Fruit fly (Drosophila melanogaster) whole organism, embryonic: ENCODE data around the gene ssp3.

Source experiments
- CG10267 ChIP-seq: fragments of 200-800 bp; sonication (Bioruptor generic); optimal IDR thresholded peaks from 2 replicates; lab custom pipeline; 2018; ENCODE audit warnings: missing biosample characterization, mild to moderate bottlenecking, missing genetic modification characterization, moderate library complexity
- CG11504 ChIP-seq: fragments of 200-800 bp; sonication (Bioruptor generic); optimal IDR thresholded peaks from 3 replicates; lab custom pipeline; 2019; ENCODE audit warnings: missing biosample characterization, mild to moderate bottlenecking, missing genetic modification characterization, moderate library complexity
- CG1233 ChIP-seq: fragments of 200-800 bp; sonication (Bioruptor generic); optimal IDR thresholded peaks from 4 replicates; lab custom pipeline; 2018; ENCODE audit warnings: missing biosample characterization, mild to moderate bottlenecking, missing genetic modification characterization
- CG14014 ChIP-seq: fragments of 200-800 bp; sonication (Bioruptor generic); IDR thresholded peaks from 2 replicates; pipeline ENCODE4 v1.3.6; 2022; ENCODE audit warnings: missing biosample characterization, missing genetic modification characterization
- CG1647 ChIP-seq: fragments of 200-800 bp; sonication (Bioruptor generic); optimal IDR thresholded peaks from 3 replicates; lab custom pipeline; 2016; ENCODE audit warnings: missing biosample characterization, missing genetic modification characterization
- CG1792 ChIP-seq: fragments of 200-800 bp; sonication (Bioruptor generic); optimal IDR thresholded peaks from 2 replicates; lab custom pipeline; 2016; ENCODE audit warnings: missing biosample characterization, missing genetic modification characterization
- CG1832 ChIP-seq: fragments of 200-800 bp; sonication (Bioruptor generic); optimal IDR thresholded peaks from 2 replicates; lab custom pipeline; 2017; ENCODE audit warnings: missing biosample characterization, mild to moderate bottlenecking, missing genetic modification characterization, inconsistent platforms
- CG18619 ChIP-seq: fragments of 200-800 bp; sonication (Bioruptor generic); optimal IDR thresholded peaks from 3 replicates; lab custom pipeline; 2017; ENCODE audit warnings: missing biosample characterization, mild to moderate bottlenecking, missing genetic modification characterization
- CG2202 ChIP-seq: fragments of 200-800 bp; sonication (Bioruptor generic); optimal IDR thresholded peaks from 2 replicates; lab custom pipeline; 2018; ENCODE audit warnings: missing biosample characterization, mild to moderate bottlenecking, missing genetic modification characterization
- CG2678 ChIP-seq: fragments of 200-800 bp; sonication (Bioruptor generic); optimal IDR thresholded peaks from 3 replicates; lab custom pipeline; 2019; ENCODE audit warnings: missing biosample characterization, mild to moderate bottlenecking, missing genetic modification characterization, moderate library complexity
- CG2712 ChIP-seq: fragments of 200-800 bp; optimal IDR thresholded peaks from 3 replicates; lab custom pipeline; 2019; ENCODE audit warnings: missing biosample characterization, mild to moderate bottlenecking, missing genetic modification characterization, moderate library complexity
- CG31441 ChIP-seq: fragments of 200-800 bp; sonication (Bioruptor generic); IDR thresholded peaks from 2 replicates; pipeline ENCODE4 v1.3.6; 2022; ENCODE audit warnings: missing biosample characterization, missing genetic modification characterization
- CG3995 ChIP-seq: fragments of 200-800 bp; sonication (Bioruptor generic); optimal IDR thresholded peaks from 3 replicates; lab custom pipeline; 2016; ENCODE audit warnings: missing biosample characterization, missing genetic modification characterization
- CG7786 ChIP-seq: fragments of 200-800 bp; sonication (Bioruptor generic); optimal IDR thresholded peaks from 2 replicates; lab custom pipeline; 2016; ENCODE audit warnings: missing biosample characterization, missing genetic modification characterization
- Camta ChIP-seq: fragments of 200-800 bp; sonication (Bioruptor generic); optimal IDR thresholded peaks from 2 replicates; lab custom pipeline; 2016; ENCODE audit warnings: missing biosample characterization, missing genetic modification characterization
- Chrac-16 ChIP-seq: fragments of 200-800 bp; sonication (Bioruptor generic); optimal IDR thresholded peaks from 3 replicates; lab custom pipeline; 2016; ENCODE audit warnings: missing biosample characterization, missing genetic modification characterization
- CoRest ChIP-seq: fragments of 200-800 bp; sonication (Bioruptor generic); optimal IDR thresholded peaks from 3 replicates; lab custom pipeline; 2018; ENCODE audit warnings: missing biosample characterization, mild to moderate bottlenecking, missing genetic modification characterization, moderate library complexity
- D19A ChIP-seq: fragments of 200-800 bp; optimal IDR thresholded peaks from 3 replicates; lab custom pipeline; 2019; ENCODE audit warnings: missing biosample characterization, mild to moderate bottlenecking, missing genetic modification characterization, moderate library complexity
- Dfd ChIP-seq, 2 experiments: fragments of >200 bp; optimal IDR thresholded peaks; 2 replicates each; lab custom pipeline; 2017; ENCODE audit warnings: missing biosample characterization in 2 of 2, missing genetic modification characterization in 2 of 2
- Dll ChIP-seq: fragments of 200-800 bp; sonication (Bioruptor generic); IDR thresholded peaks from 4 replicates; pipeline ENCODE4 v1.3.6; 2022; ENCODE audit warnings: missing biosample characterization, missing genetic modification characterization; ENCODE audit not compliant: partially characterized antibody
- Dref ChIP-seq: fragments of 200-800 bp; sonication (Bioruptor generic); IDR thresholded peaks from 2 replicates; pipeline ENCODE4 v1.3.6; 2022; ENCODE audit warnings: missing biosample characterization, missing genetic modification characterization
- Eip74EF ChIP-seq, 2 experiments: fragments of 200-800 bp in 1 of 2; fragments of >200 bp in 1 of 2; sonication (Bioruptor generic) in 1 of 2; optimal IDR thresholded peaks; 2 replicates each; lab custom pipeline; 2017 to 2019; ENCODE audit warnings: missing biosample characterization in 2 of 2, missing genetic modification characterization in 2 of 2, mild to moderate bottlenecking in 1 of 2, moderate library complexity in 1 of 2
- Ets97D ChIP-seq: fragments of 200-800 bp; sonication (Bioruptor generic); optimal IDR thresholded peaks from 3 replicates; lab custom pipeline; 2016; ENCODE audit warnings: missing biosample characterization, missing genetic modification characterization
- H15 ChIP-seq: fragments of 200-800 bp; sonication (Bioruptor generic); IDR thresholded peaks from 3 replicates; pipeline ENCODE4 v1.3.6; 2022; ENCODE audit warnings: missing biosample characterization, missing genetic modification characterization
- Med ChIP-seq: fragments of 200-800 bp; sonication (Bioruptor generic); peaks from one replicate; lab custom pipeline; 2016; ENCODE audit warnings: missing biosample characterization, missing genetic modification characterization, mild to moderate bottlenecking, inconsistent platforms, moderate library complexity
- Side ChIP-seq: fragments of 200-800 bp; sonication (Bioruptor generic); optimal IDR thresholded peaks from 2 replicates; lab custom pipeline; 2016; ENCODE audit warnings: missing biosample characterization, missing genetic modification characterization
- Xrp1 ChIP-seq: fragments of 200-800 bp; sonication (Bioruptor generic); IDR thresholded peaks from 2 replicates; pipeline ENCODE4 v1.3.6; 2022; ENCODE audit warnings: missing biosample characterization, missing genetic modification characterization
- abd-A ChIP-seq: fragments of 200-800 bp; sonication (Bioruptor generic); optimal IDR thresholded peaks from 3 replicates; lab custom pipeline; 2019; ENCODE audit warnings: missing biosample characterization, mild to moderate bottlenecking, missing genetic modification characterization, moderate library complexity
- bsh ChIP-seq, 2 experiments: fragments of 200-800 bp; sonication (Bioruptor generic); optimal IDR thresholded peaks; 2 replicates each; lab custom pipeline; 2017 to 2018; ENCODE audit warnings: mild to moderate bottlenecking in 2 of 2, missing biosample characterization in 2 of 2, missing genetic modification characterization in 2 of 2, moderate library complexity in 1 of 2
- cas ChIP-seq: fragments of 200-800 bp; sonication (Bioruptor generic); IDR thresholded peaks from 2 replicates; pipeline ENCODE4 v1.3.6; 2022; ENCODE audit warnings: missing biosample characterization, missing genetic modification characterization
- cwo ChIP-seq: fragments of 200-800 bp; sonication (Bioruptor generic); optimal IDR thresholded peaks from 3 replicates; lab custom pipeline; 2017; ENCODE audit warnings: missing biosample characterization, missing genetic modification characterization, mild to moderate bottlenecking, moderate library complexity, missing genetic modification reagents
- dan ChIP-seq: fragments of 200-800 bp; sonication (Bioruptor generic); IDR thresholded peaks from 2 replicates; pipeline ENCODE4 v1.3.6; 2022; ENCODE audit warnings: missing biosample characterization, missing genetic modification characterization
- dmrt99B ChIP-seq: fragments of 200-800 bp; sonication (Bioruptor generic); optimal IDR thresholded peaks from 2 replicates; lab custom pipeline; 2018; ENCODE audit warnings: missing biosample characterization, mild to moderate bottlenecking, missing genetic modification characterization, moderate library complexity
- ems ChIP-seq: fragments of 200-800 bp; sonication (Bioruptor generic); optimal IDR thresholded peaks from 3 replicates; lab custom pipeline; 2016; ENCODE audit warnings: missing biosample characterization, missing genetic modification characterization
- esg ChIP-seq: fragments of 200-800 bp; sonication (Bioruptor generic); conservative IDR thresholded peaks from 2 replicates; pipeline ENCODE4 v1.3.6; 2022; ENCODE audit warnings: missing biosample characterization, missing genetic modification characterization
- eve ChIP-seq, 2 experiments: fragments of >200 bp; optimal IDR thresholded peaks; 2 replicates each; lab custom pipeline; 2017; ENCODE audit warnings: missing biosample characterization in 2 of 2, missing genetic modification characterization in 2 of 2
- fru ChIP-seq: fragments of >200 bp; optimal IDR thresholded peaks from 2 replicates; lab custom pipeline; 2017
- gem ChIP-seq: fragments of 200-800 bp; sonication (Bioruptor generic); optimal IDR thresholded peaks from 2 replicates; lab custom pipeline; 2019; ENCODE audit warnings: missing biosample characterization, mild to moderate bottlenecking, missing genetic modification characterization, moderate library complexity
- grau ChIP-seq: fragments of 200-800 bp; optimal IDR thresholded peaks from 3 replicates; lab custom pipeline; 2019; ENCODE audit warnings: missing biosample characterization, mild to moderate bottlenecking, missing genetic modification characterization, moderate library complexity
- hb ChIP-seq: fragments of 200-800 bp; sonication (Bioruptor generic); IDR thresholded peaks from 3 replicates; pipeline ENCODE4 v1.3.6; 2022; ENCODE audit warnings: missing biosample characterization, missing genetic modification characterization; ENCODE audit not compliant: partially characterized antibody
- hkb ChIP-seq, 2 experiments: fragments of 200-800 bp in 1 of 2; fragments of >200 bp in 1 of 2; sonication (Bioruptor generic) in 1 of 2; IDR thresholded peaks in 1 of 2; optimal IDR thresholded peaks in 1 of 2; 2 replicates each; pipeline versions ENCODE4 v1.3.6 to Lab custom; 2017 to 2022; ENCODE audit warnings: missing biosample characterization in 1 of 2, missing genetic modification characterization in 1 of 2
- lab ChIP-seq: fragments of 200-800 bp; sonication (Bioruptor generic); optimal IDR thresholded peaks from 3 replicates; lab custom pipeline; 2017; ENCODE audit warnings: missing biosample characterization, missing genetic modification characterization, mild to moderate bottlenecking, moderate library complexity, missing genetic modification reagents
- lola ChIP-seq, 3 experiments: fragments of >200 bp in 2 of 3; fragments of 200-800 bp in 1 of 3; sonication (Bioruptor generic) in 1 of 3; optimal IDR thresholded peaks; 2 replicates each; lab custom pipeline; 2017 to 2019; ENCODE audit warnings: missing biosample characterization in 3 of 3, missing genetic modification characterization in 3 of 3, mild to moderate bottlenecking in 1 of 3, moderate library complexity in 1 of 3
- pnt ChIP-seq: fragments of 200-800 bp; sonication (Bioruptor generic); optimal IDR thresholded peaks from 3 replicates; lab custom pipeline; 2016; ENCODE audit warnings: missing biosample characterization, missing genetic modification characterization
- ranshi ChIP-seq: fragments of 200-800 bp; sonication (Bioruptor generic); IDR thresholded peaks from 2 replicates; pipeline ENCODE4 v1.3.6; 2022; ENCODE audit warnings: missing biosample characterization, missing genetic modification characterization
- sc ChIP-seq, 3 experiments: fragments of >200 bp in 2 of 3; fragments of 200-800 bp in 1 of 3; sonication (Bioruptor generic) in 1 of 3; optimal IDR thresholded peaks; 2 replicates in 2 of 3; 3 replicates in 1 of 3; lab custom pipeline; 2017; ENCODE audit warnings: mild to moderate bottlenecking in 1 of 3, missing biosample characterization in 1 of 3, missing genetic modification characterization in 1 of 3, missing genetic modification reagents in 1 of 3
- sens ChIP-seq: fragments of 200-800 bp; sonication (Bioruptor generic); peaks from one replicate; lab custom pipeline; 2016; ENCODE audit warnings: missing biosample characterization, missing genetic modification characterization
- sqz ChIP-seq: fragments of 200-800 bp; sonication (Bioruptor generic); optimal IDR thresholded peaks from 3 replicates; lab custom pipeline; 2018; ENCODE audit warnings: missing biosample characterization, mild to moderate bottlenecking, missing genetic modification characterization
- yki ChIP-seq: fragments of >200 bp; optimal IDR thresholded peaks from 3 replicates; lab custom pipeline; 2018
- zfh1 ChIP-seq: fragments of 200-800 bp; sonication (Bioruptor generic); IDR thresholded peaks from 3 replicates; pipeline ENCODE4 v1.3.6; 2022; ENCODE audit warnings: missing biosample characterization, missing genetic modification characterization

ssp3 gene

dm6 chr2L:18889311-18889710 lies 54.4 kb downstream of the ssp3 start (continued):
- TF ChIP-seq lola (GFP tag; optimal IDR thresholded peaks at IDR 0.05; lab: Kevin White, UChicago), result peak in 1 of 3 experiments; percentile 32
- peak; percentile 45 for TF ChIP-seq CG2712
- peak; percentile 15 for TF ChIP-seq CG10267 (tag; lab: Kevin White, UChicago)
- TF ChIP-seq lab, result peak; percentile 13
- TF ChIP-seq sc (optimal IDR thresholded peaks at IDR 0.05; lab: Kevin White, UChicago), result no peak
- TF ChIP-seq sc (GFP tag; optimal IDR thresholded peaks at IDR 0.05; lab: Kevin White, UChicago), result peak; percentile 14
- TF ChIP-seq H15 (GFP tag; lab: Robert Waterston, UW), result 0 out of 3 replicates have a peak, but pooled peaks have one; percentile 15
- TF ChIP-seq Camta (GFP tag; lab: Kevin White, UChicago), result no peak
- peak; percentile 57 for TF ChIP-seq gem
- TF ChIP-seq Xrp1, result peak; percentile 52; the same call in 1 of the 2 replicates
- peak; percentile 45 for TF ChIP-seq CG11504 (tag; lab: Kevin White, UChicago)
- no peak for TF ChIP-seq CoRest
- TF ChIP-seq Dfd (GFP tag; optimal IDR thresholded peaks at IDR 0.05; lab: Kevin White, UChicago), result no peak
- TF ChIP-seq grau (tag; lab: Kevin White, UChicago), result peak; percentile 10
- TF ChIP-seq CG1233, result no peak
- no peak for TF ChIP-seq CG1647 (GFP tag; lab: Kevin White, UChicago)
- 0 out of 2 replicates have a peak, but pooled peaks have one; percentile 8 for TF ChIP-seq CG14014 (GFP tag; lab: Robert Waterston, UW)
- peak; percentile 33; the same call in 1 of the 3 replicates for TF ChIP-seq zfh1 (GFP tag; lab: Robert Waterston, UW)
- TF ChIP-seq Eip74EF (GFP tag; optimal IDR thresholded peaks at IDR 0.05; lab: Kevin White, UChicago), result no peak
- peak; percentile 16 for TF ChIP-seq dmrt99B

dm6 chr2L:18886904-18887303 lies 56.9 kb downstream of the ssp3 start:
- TF ChIP-seq cwo (GFP tag; lab: Kevin White, UChicago) (no peak), CG7786 (GFP tag; lab: Kevin White, UChicago) (no peak), Chrac-16 (GFP tag; lab: Kevin White, UChicago) (no peak), bsh (GFP tag; optimal IDR thresholded peaks at IDR 0.05; lab: Kevin White, UChicago) (no peak), yki (no peak), sens (GFP tag; lab: Kevin White, UChicago) (no peak), sqz (no peak), ems (GFP tag; lab: Kevin White, UChicago) (no peak), CG3995 (GFP tag; lab: Kevin White, UChicago) (no peak), zfh1 (GFP tag; lab: Robert Waterston, UW) (no peak), ranshi (GFP tag; lab: Robert Waterston, UW) (no peak), abd-A (no peak), CG2678 (tag; lab: Kevin White, UChicago) (no peak), Side (no peak), esg (GFP tag; lab: Robert Waterston, UW) (no peak), CG2202 (tag; lab: Kevin White, UChicago) (no peak), Dll (GFP tag; lab: Robert Waterston, UW) (no peak), CG18619 (GFP tag; lab: Kevin White, UChicago) (no peak), D19A (no peak), eve (GFP tag; optimal IDR thresholded peaks at IDR 0.05; lab: Kevin White, UChicago) (no peak), Ets97D (GFP tag; lab: Kevin White, UChicago) (no peak), Dref (no peak), Med (peak; percentile 11), CG31441 (no peak), CG1792 (GFP tag; lab: Kevin White, UChicago) (no peak), cas (GFP tag; lab: Robert Waterston, UW) (no peak), CG1832 (GFP tag; lab: Kevin White, UChicago) (peak; percentile 54), hkb (optimal IDR thresholded peaks at IDR 0.05; lab: Kevin White, UChicago) (no peak), hkb (GFP tag; IDR thresholded peaks at IDR 0.05; lab: Robert Waterston, UW) (no peak), dan (GFP tag; lab: Robert Waterston, UW) (no peak), pnt (GFP tag; lab: Kevin White, UChicago) (no peak), hb (GFP tag; lab: Robert Waterston, UW) (0 out of 3 replicates have a peak, but pooled peaks have one; percentile 9), fru (lab: Kevin White, UChicago) (no peak)
